Worm (Caenorhabditis elegans) whole organism, mixed stage, embryonic: ENCODE data around the gene morc-1.

Source experiments
- ces-1 ChIP-seq: fragments of 150-350 bp; optimal IDR thresholded peaks from 2 replicates; lab custom pipeline; 2014; ENCODE audit warnings: missing biosample characterization, missing genetic modification reagents, missing genetic modification characterization
- lsy-2 ChIP-seq: fragments of 150-350 bp; optimal IDR thresholded peaks from 2 replicates; lab custom pipeline; 2014; ENCODE audit warnings: missing biosample characterization, missing genetic modification characterization
- mep-1 ChIP-seq: fragments of 150-350 bp; optimal IDR thresholded peaks from 2 replicates; lab custom pipeline; 2017; ENCODE audit warnings: missing biosample characterization, missing genetic modification reagents, missing genetic modification characterization, inconsistent platforms
- mls-2 ChIP-seq: sonication (generic microtip); optimal IDR thresholded peaks from 2 replicates; lab custom pipeline; 2016; ENCODE audit warnings: mild to moderate bottlenecking, missing genetic modification characterization, moderate library complexity, missing compliant biosample characterization
- nhr-2 ChIP-seq: fragments of 150-350 bp; optimal IDR thresholded peaks from 2 replicates; lab custom pipeline; 2014; ENCODE audit warnings: missing biosample characterization, missing genetic modification characterization
- nhr-76 ChIP-seq: sonication (generic microtip); optimal IDR thresholded peaks from 2 replicates; lab custom pipeline; 2017; ENCODE audit warnings: missing biosample characterization, missing genetic modification characterization
- snpc-4 ChIP-seq: fragments of 150-350 bp; optimal IDR thresholded peaks from 2 replicates; lab custom pipeline; 2014; ENCODE audit warnings: missing biosample characterization, missing genetic modification characterization
- unc-39 ChIP-seq: fragments of 150-350 bp; optimal IDR thresholded peaks from 2 replicates; lab custom pipeline; 2014; ENCODE audit warnings: missing biosample characterization, missing genetic modification characterization
- unc-62 ChIP-seq: fragments of 150-350 bp; optimal IDR thresholded peaks from 2 replicates; lab custom pipeline; 2014; ENCODE audit warnings: missing biosample characterization, missing genetic modification reagents, missing genetic modification characterization

ce11 chrIII:5162820-5163631 lies 43.7 kb downstream of the morc-1 start, which contains the start of gene gars-1:
- TF ChIP-seq ces-1 (peak; percentile 73), mep-1 (peak; percentile 30), mls-2 (tag; lab: Kevin White, UChicago) (no peak), nhr-76 (no peak), snpc-4 (tag; lab: Kevin White, UChicago) (no peak), unc-62 (no peak), unc-39 (no peak), lsy-2 (tag; lab: Kevin White, UChicago) (no peak), nhr-2 (tag; lab: Kevin White, UChicago) (no peak)
